Fruit fly (Drosophila melanogaster): ENCODE data around the gene mfas.

dm6 chr3R:11999074-11999473 lies 6.0 kb upstream of the mfas start, which contains the start of gene Ect3:
- TF ChIP-seq usp (GFP tag; optimal IDR thresholded peaks at IDR 0.05) (no peak), foxo (GFP tag; optimal IDR thresholded peaks at IDR 0.05) (no peak), woc (GFP tag; optimal IDR thresholded peaks at IDR 0.05) (no peak), br (GFP tag; optimal IDR thresholded peaks at IDR 0.05) (no peak), OdsH (GFP tag; optimal IDR thresholded peaks at IDR 0.05) (no peak), N (GFP tag; optimal IDR thresholded peaks at IDR 0.05) (no peak), h (GFP tag; optimal IDR thresholded peaks at IDR 0.05) (no peak), psq (GFP tag; optimal IDR thresholded peaks at IDR 0.05) (no peak), Hnf4 (GFP tag; optimal IDR thresholded peaks at IDR 0.05) (no peak), brk (GFP tag; optimal IDR thresholded peaks at IDR 0.05) (no peak), Hr78 (GFP tag; optimal IDR thresholded peaks at IDR 0.05) (no peak), lola (GFP tag; optimal IDR thresholded peaks at IDR 0.05) (no peak), tai (GFP tag; optimal IDR thresholded peaks at IDR 0.05) (no peak), Jra (GFP tag; optimal IDR thresholded peaks at IDR 0.05) (no peak)
